Worm (Caenorhabditis elegans): ENCODE data around the gene Y17G9B.2.

The Y17G9B.2 gene

ce11 chrIV:4742480-4742879 is 21.5 kb upstream of the Y17G9B.2 start:
- TF ChIP-seq lin-15B (tag; optimal IDR thresholded peaks at IDR 0.05) (no peak), nhr-42 (GFP tag; IDR thresholded peaks at IDR 0.05) (no peak), hmg-1.1 (GFP tag; IDR thresholded peaks at IDR 0.05) (no peak), set-16 (GFP tag; IDR thresholded peaks at IDR 0.05) (no peak), madf-9 (GFP tag; conservative IDR thresholded peaks at IDR 0.05) (no peak), skn-1 (tag; optimal IDR thresholded peaks at IDR 0.05) (no peak), egl-27 (tag; optimal IDR thresholded peaks at IDR 0.05) (no peak), nhr-10 (tag; optimal IDR thresholded peaks at IDR 0.05) (no peak), dmd-8 (GFP tag; IDR thresholded peaks at IDR 0.05) (no peak), mxl-3 (GFP tag; optimal IDR thresholded peaks at IDR 0.05) (no peak), cey-2 (tag; optimal IDR thresholded peaks at IDR 0.05; ENCODE audit: borderline replicate concordance, insufficient read depth) (no peak)

DNA sequence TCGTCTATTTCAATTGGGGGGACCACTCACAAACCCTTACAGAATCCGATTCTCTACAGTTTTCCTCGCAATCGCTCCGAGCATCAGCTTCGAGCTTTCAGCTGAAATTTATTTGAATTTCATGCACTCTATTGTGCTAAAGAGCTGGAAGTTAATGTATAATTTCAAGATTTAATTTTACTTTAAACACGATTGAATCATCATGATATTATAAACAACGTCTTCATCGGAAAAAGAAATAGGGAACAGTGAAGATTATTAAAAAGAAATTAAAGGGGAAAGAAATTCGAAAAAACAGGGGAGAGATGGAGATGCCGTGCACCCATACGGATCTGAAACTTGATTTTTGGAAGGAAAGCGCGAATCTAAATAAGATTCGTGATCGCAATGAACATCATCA is 19.8 kb upstream of the Y17G9B.2 start, which contains the start of gene hoe-1:
Gene hoe-1 (minus strand): TSS at position 101 of the 400 bp plus-strand sequence.
- TF ChIP-seq egl-43 (GFP tag; IDR thresholded peaks at IDR 0.05) (0 out of 2 replicates have a peak, but pooled peaks have one; percentile 24), ZK337.2 (GFP tag; IDR thresholded peaks at IDR 0.05) (no peak), lin-38 (GFP tag; IDR thresholded peaks at IDR 0.05) (peak; percentile 43; the same call in 1 of the 2 replicates)

ce11 chrIV:4745422-4745821 is 18.5 kb upstream of the Y17G9B.2 start, which contains the start of gene timm-17B.1:
Gene timm-17B.1 (minus strand): TSS chrIV:4745492.
- no peak for TF ChIP-seq zfp-3 (GFP tag; conservative IDR thresholded peaks at IDR 0.05)
- TF ChIP-seq F37D6.2 (tag; optimal IDR thresholded peaks at IDR 0.05) = peak; percentile 45
- no peak for TF ChIP-seq nhr-111 (GFP tag; optimal IDR thresholded peaks at IDR 0.05)
- no peak for TF ChIP-seq F26F4.8 (GFP tag; conservative IDR thresholded peaks at IDR 0.05)
- peak; percentile 72 for TF ChIP-seq mes-2 (tag; optimal IDR thresholded peaks at IDR 0.05; ENCODE audit: poor library complexity, severe bottlenecking)
- TF ChIP-seq nhr-77 (tag; optimal IDR thresholded peaks at IDR 0.05) = peak; percentile 30
- peak; percentile 52 to 96 for TF ChIP-seq lsy-2 (tag; optimal IDR thresholded peaks at IDR 0.05)
- no peak for TF ChIP-seq ceh-62 (tag; optimal IDR thresholded peaks at IDR 0.05)
- no peak for TF ChIP-seq nhr-237 (tag; optimal IDR thresholded peaks at IDR 0.05)
- no peak for TF ChIP-seq saeg-2 (GFP tag; IDR thresholded peaks at IDR 0.05)
- no peak for TF ChIP-seq pqm-1 (tag; optimal IDR thresholded peaks at IDR 0.05)
- TF ChIP-seq ctbp-1 (GFP tag; IDR thresholded peaks at IDR 0.05) = no peak
- peak; percentile 22 for TF ChIP-seq nhr-11 (tag; optimal IDR thresholded peaks at IDR 0.05)
- TF ChIP-seq lin-13 (GFP tag; optimal IDR thresholded peaks at IDR 0.05) = no peak
- TF ChIP-seq attf-4 (tag; optimal IDR thresholded peaks at IDR 0.05) = no peak
- TF ChIP-seq madf-9 (GFP tag; conservative IDR thresholded peaks at IDR 0.05) = no peak
- TF ChIP-seq rbr-2 (tag; optimal IDR thresholded peaks at IDR 0.05) = peak; percentile 55
- peak; percentile 55; the same call in 1 of the 2 replicates for TF ChIP-seq T26A8.4 (GFP tag; IDR thresholded peaks at IDR 0.05)
- peak; percentile 64; the same call in 1 of the 2 replicates for TF ChIP-seq snpc-1.2 (GFP tag; IDR thresholded peaks at IDR 0.05)
- no peak for TF ChIP-seq daf-19 (GFP tag; conservative IDR thresholded peaks at IDR 0.05)
- TF ChIP-seq snpc-4 (tag; optimal IDR thresholded peaks at IDR 0.05) = no peak
- TF ChIP-seq lin-39 (tag; optimal IDR thresholded peaks at IDR 0.05) = no peak
- peak; percentile 89 for TF ChIP-seq lin-38 (GFP tag; IDR thresholded peaks at IDR 0.05)
- peak; percentile 84 for TF ChIP-seq ztf-7 (tag; optimal IDR thresholded peaks at IDR 0.05)
- peak; percentile 45 for TF ChIP-seq duxl-1 (tag; optimal IDR thresholded peaks at IDR 0.05; ENCODE audit: poor library complexity)
- TF ChIP-seq T20F7.1 (GFP tag; optimal IDR thresholded peaks at IDR 0.05) = peak; percentile 46
- TF ChIP-seq pha-4 (GFP tag; IDR thresholded peaks at IDR 0.05) = no peak
- TF ChIP-seq pha-4 (tag; optimal IDR thresholded peaks at IDR 0.05) = peak; percentile 65
- TF ChIP-seq php-3 (GFP tag; IDR thresholded peaks at IDR 0.05) = no peak
- 0 out of 2 replicates have a peak, but pooled peaks have one; percentile 21 for TF ChIP-seq dmd-6 (GFP tag; IDR thresholded peaks at IDR 0.05)
- TF ChIP-seq hlh-30 (tag; optimal IDR thresholded peaks at IDR 0.05; ENCODE audit: insufficient read depth) = peak; percentile 59
- TF ChIP-seq ztf-11 (tag; optimal IDR thresholded peaks at IDR 0.05) = no peak
- peak; percentile 57 for TF ChIP-seq nhr-102 (tag; optimal IDR thresholded peaks at IDR 0.05)
- TF ChIP-seq jun-1 (tag; optimal IDR thresholded peaks at IDR 0.05) = no peak
- TF ChIP-seq mep-1 (tag; optimal IDR thresholded peaks at IDR 0.05) = peak; percentile 73
- no peak for TF ChIP-seq mdl-1 (tag; optimal IDR thresholded peaks at IDR 0.05)
- TF ChIP-seq spr-1 (tag; optimal IDR thresholded peaks at IDR 0.05) = peak; percentile 57

Data from whole organism, L4 larva.